Fruit fly (Drosophila melanogaster) whole organism, embryonic: ENCODE measurements around the gene CG13616.

Experiments used
- Abd-B ChIP-seq: fragments of 200-800 bp; sonication (Bioruptor generic); optimal IDR thresholded peaks from 2 replicates; lab custom pipeline; 2018; ENCODE audit warnings: missing biosample characterization, mild to moderate bottlenecking, missing genetic modification characterization, moderate library complexity
- Awh ChIP-seq: fragments of 200-800 bp; sonication (Bioruptor generic); IDR thresholded peaks from 2 replicates; pipeline ENCODE4, ENCODE4 v1.3.6; 2022; ENCODE audit warnings: missing biosample characterization, missing genetic modification characterization
- CG12744 ChIP-seq: fragments of 200-800 bp; sonication (Bioruptor generic); optimal IDR thresholded peaks from 2 replicates; lab custom pipeline; 2016; ENCODE audit warnings: missing biosample characterization, missing genetic modification characterization
- CG13123 ChIP-seq: fragments of 200-800 bp; sonication (Bioruptor generic); optimal IDR thresholded peaks from 2 replicates; lab custom pipeline; 2016; ENCODE audit warnings: missing biosample characterization, missing genetic modification characterization
- CG15514 ChIP-seq: fragments of 200-800 bp; sonication (Bioruptor generic); optimal IDR thresholded peaks from 3 replicates; lab custom pipeline; 2017; ENCODE audit warnings: missing biosample characterization, missing genetic modification characterization, mild to moderate bottlenecking, moderate library complexity, missing genetic modification reagents
- CG1647 ChIP-seq: fragments of 200-800 bp; sonication (Bioruptor generic); optimal IDR thresholded peaks from 3 replicates; lab custom pipeline; 2016; ENCODE audit warnings: missing biosample characterization, missing genetic modification characterization
- CG30431 ChIP-seq: fragments of 200-800 bp; sonication (Bioruptor generic); optimal IDR thresholded peaks from 2 replicates; lab custom pipeline; 2017; ENCODE audit warnings: missing biosample characterization, missing genetic modification characterization
- CG32767 ChIP-seq: fragments of 200-800 bp; sonication (Bioruptor generic); IDR thresholded peaks from 2 replicates; pipeline ENCODE4 v1.3.6; 2022; ENCODE audit warnings: missing biosample characterization, missing genetic modification characterization
- CG34224 ChIP-seq: fragments of 200-800 bp; sonication (Bioruptor generic); IDR thresholded peaks from 3 replicates; pipeline ENCODE4 v1.3.6; 2022; ENCODE audit warnings: missing biosample characterization, missing genetic modification characterization; ENCODE audit not compliant: partially characterized antibody
- CG3838 ChIP-seq: fragments of 200-800 bp; sonication (Bioruptor generic); optimal IDR thresholded peaks from 3 replicates; lab custom pipeline; 2016; ENCODE audit warnings: missing biosample characterization, missing genetic modification characterization
- CG3847 ChIP-seq: fragments of 200-800 bp; sonication (Bioruptor generic); IDR thresholded peaks from 2 replicates; pipeline ENCODE4 v1.3.6; 2022; ENCODE audit warnings: missing biosample characterization, missing genetic modification characterization
- CG43689 ChIP-seq: fragments of 200-800 bp; sonication (Bioruptor generic); IDR thresholded peaks from 2 replicates; pipeline ENCODE4 v1.3.6; 2022; ENCODE audit warnings: missing biosample characterization, missing genetic modification characterization
- CG7745 ChIP-seq: fragments of 200-800 bp; sonication (Bioruptor generic); optimal IDR thresholded peaks from 2 replicates; lab custom pipeline; 2018; ENCODE audit warnings: missing biosample characterization, mild to moderate bottlenecking, missing genetic modification characterization, moderate library complexity
- CG8290 ChIP-seq, 3 experiments: fragments of 200-800 bp; sonication (Bioruptor generic); optimal IDR thresholded peaks; 2 replicates each; lab custom pipeline; 2016 to 2019; ENCODE audit warnings: missing biosample characterization in 3 of 3, missing genetic modification characterization in 3 of 3, mild to moderate bottlenecking in 2 of 3, moderate library complexity in 1 of 3
- CG9609 ChIP-seq: fragments of 200-800 bp; sonication (Bioruptor generic); optimal IDR thresholded peaks from 3 replicates; lab custom pipeline; 2016; ENCODE audit warnings: missing biosample characterization, missing genetic modification characterization
- CG9876 ChIP-seq: fragments of 200-800 bp; sonication (Bioruptor generic); optimal IDR thresholded peaks from 2 replicates; lab custom pipeline; 2016; ENCODE audit warnings: missing biosample characterization, missing genetic modification characterization
- CoRest ChIP-seq: fragments of 200-800 bp; sonication (Bioruptor generic); optimal IDR thresholded peaks from 3 replicates; lab custom pipeline; 2018; ENCODE audit warnings: missing biosample characterization, mild to moderate bottlenecking, missing genetic modification characterization, moderate library complexity
- Elba2 ChIP-seq: fragments of 200-800 bp; sonication (Bioruptor generic); optimal IDR thresholded peaks from 3 replicates; lab custom pipeline; 2016; ENCODE audit warnings: missing biosample characterization, missing genetic modification characterization
- HmgD ChIP-seq: fragments of 200-800 bp; sonication (Bioruptor generic); optimal IDR thresholded peaks from 3 replicates; lab custom pipeline; 2016; ENCODE audit warnings: missing biosample characterization, missing genetic modification characterization
- Lpt ChIP-seq: fragments of >200 bp; optimal IDR thresholded peaks from 2 replicates; lab custom pipeline; 2018; ENCODE audit warnings: missing biosample characterization, missing genetic modification characterization
- Med ChIP-seq: fragments of 200-800 bp; sonication (Bioruptor generic); peaks from one replicate; lab custom pipeline; 2016; ENCODE audit warnings: missing biosample characterization, missing genetic modification characterization, mild to moderate bottlenecking, inconsistent platforms, moderate library complexity
- Neu2 ChIP-seq: fragments of 200-800 bp; sonication (Bioruptor generic); optimal IDR thresholded peaks from 3 replicates; lab custom pipeline; 2016; ENCODE audit warnings: missing biosample characterization, missing genetic modification characterization, borderline replicate concordance
- NfI ChIP-seq: fragments of 200-800 bp; sonication (Bioruptor generic); optimal IDR thresholded peaks from 3 replicates; lab custom pipeline; 2018; ENCODE audit warnings: missing biosample characterization, mild to moderate bottlenecking, missing genetic modification characterization, moderate library complexity
- Sin3A ChIP-seq: fragments of >200 bp; optimal IDR thresholded peaks from 2 replicates; lab custom pipeline; 2018
- Sox100B ChIP-seq: fragments of 200-800 bp; sonication (Bioruptor generic); optimal IDR thresholded peaks from 3 replicates; lab custom pipeline; 2018; ENCODE audit warnings: missing biosample characterization, mild to moderate bottlenecking, missing genetic modification characterization
- Usf ChIP-seq: fragments of 200-800 bp; sonication (Bioruptor generic); optimal IDR thresholded peaks from 2 replicates; lab custom pipeline; 2017; ENCODE audit warnings: missing genotype, missing biosample characterization, missing genetic modification characterization
- ato ChIP-seq: fragments of 200-800 bp; sonication (Bioruptor generic); IDR thresholded peaks from 2 replicates; pipeline ENCODE4 v1.3.6; 2022; ENCODE audit warnings: missing biosample characterization, missing genetic modification characterization; ENCODE audit not compliant: partially characterized antibody
- bbx ChIP-seq: fragments of 200-800 bp; sonication (Bioruptor generic); IDR thresholded peaks from 2 replicates; pipeline ENCODE4 v1.3.6; 2022; ENCODE audit warnings: missing biosample characterization, missing genetic modification characterization; ENCODE audit not compliant: partially characterized antibody
- crp ChIP-seq, 2 experiments: fragments of 200-800 bp; sonication (Bioruptor generic); optimal IDR thresholded peaks; 2 replicates in 1 of 2; 3 replicates in 1 of 2; lab custom pipeline; 2017; ENCODE audit warnings: missing biosample characterization in 2 of 2, missing genetic modification characterization in 2 of 2, mild to moderate bottlenecking in 1 of 2, moderate library complexity in 1 of 2
- dmrt99B ChIP-seq: fragments of 200-800 bp; sonication (Bioruptor generic); optimal IDR thresholded peaks from 2 replicates; lab custom pipeline; 2018; ENCODE audit warnings: missing biosample characterization, mild to moderate bottlenecking, missing genetic modification characterization, moderate library complexity
- dpn ChIP-seq, 2 experiments: fragments of 200-800 bp; sonication (Bioruptor generic); optimal IDR thresholded peaks; 3 replicates each; lab custom pipeline; 2016; ENCODE audit warnings: missing biosample characterization in 2 of 2, missing genetic modification characterization in 2 of 2
- exex ChIP-seq: fragments of 200-800 bp; sonication (Bioruptor generic); optimal IDR thresholded peaks from 4 replicates; lab custom pipeline; 2018; ENCODE audit warnings: missing biosample characterization, mild to moderate bottlenecking, missing genetic modification characterization, moderate library complexity
- gfzf ChIP-seq: fragments of 200-800 bp; sonication (Bioruptor generic); optimal IDR thresholded peaks from 2 replicates; lab custom pipeline; 2016; ENCODE audit warnings: missing biosample characterization, mild to moderate bottlenecking, missing genetic modification characterization, moderate library complexity
- gsb ChIP-seq: fragments of 200-800 bp; sonication (Bioruptor generic); IDR thresholded peaks from 2 replicates; pipeline ENCODE4 v1.3.6; 2022; ENCODE audit warnings: missing biosample characterization, missing genetic modification characterization
- pho ChIP-seq: fragments of 200-800 bp; sonication (Bioruptor generic); optimal IDR thresholded peaks from 2 replicates; lab custom pipeline; 2016; ENCODE audit warnings: missing biosample characterization, missing genetic modification characterization
- scrt ChIP-seq: fragments of 200-800 bp; sonication (Bioruptor generic); optimal IDR thresholded peaks from 2 replicates; lab custom pipeline; 2018; ENCODE audit warnings: missing biosample characterization, mild to moderate bottlenecking, missing genetic modification characterization, moderate library complexity
- sim ChIP-seq: fragments of 200-800 bp; sonication (Bioruptor generic); IDR thresholded peaks from 2 replicates; pipeline ENCODE4 v1.3.6; 2022; ENCODE audit warnings: missing biosample characterization, missing genetic modification characterization
- tx ChIP-seq: fragments of 200-800 bp; sonication (Bioruptor generic); optimal IDR thresholded peaks from 2 replicates; lab custom pipeline; 2016; ENCODE audit warnings: missing biosample characterization, missing genetic modification characterization
- unc-4 ChIP-seq: fragments of 200-800 bp; sonication (Bioruptor generic); IDR thresholded peaks from 2 replicates; pipeline ENCODE4 v1.3.6; 2022; ENCODE audit warnings: missing biosample characterization, missing genetic modification characterization; ENCODE audit not compliant: partially characterized antibody
- zen ChIP-seq: fragments of 200-800 bp; sonication (Bioruptor generic); optimal IDR thresholded peaks from 3 replicates; lab custom pipeline; 2018; ENCODE audit warnings: missing biosample characterization, mild to moderate bottlenecking, missing genetic modification characterization, moderate library complexity

The CG13616 gene

dm6 chr3R:24359957-24360356 is 32.7 kb upstream of the CG13616 start, which contains the start of gene CG18528 (continued):
- TF ChIP-seq CG9609 (no peak), pho (GFP tag; lab: Kevin White, UChicago) (peak; percentile 6), HmgD (peak; percentile 50), CG32767 (GFP tag; lab: Robert Waterston, UW) (no peak), dmrt99B (tag; lab: Kevin White, UChicago) (no peak), Sin3A (lab: Kevin White, UChicago) (peak; percentile 29), gfzf (GFP tag; lab: Kevin White, UChicago) (peak; percentile 96), crp (GFP tag; optimal IDR thresholded peaks at IDR 0.05; lab: Kevin White, UChicago) (no peak), bbx (GFP tag; lab: Robert Waterston, UW) (0 out of 2 replicates have a peak, but pooled peaks have one; percentile 39), gsb (GFP tag; lab: Robert Waterston, UW) (no peak)
- TF ChIP-seq, all 482 proteins: peak for 57

- no peak for TF ChIP-seq CG8290 (GFP tag; optimal IDR thresholded peaks at IDR 0.05; lab: Kevin White, UChicago)
- no peak for TF ChIP-seq CG8290 (tag; optimal IDR thresholded peaks at IDR 0.05; lab: Kevin White, UChicago)
- no peak for TF ChIP-seq CG30431 (GFP tag; lab: Kevin White, UChicago)
- no peak for TF ChIP-seq Sox100B (GFP tag; lab: Kevin White, UChicago)
- TF ChIP-seq CG12744: no peak
- TF ChIP-seq dpn (GFP tag; optimal IDR thresholded peaks at IDR 0.05; lab: Kevin White, UChicago): no peak
- no peak for TF ChIP-seq Awh (GFP tag; lab: Robert Waterston, UW)
- no peak for TF ChIP-seq tx (GFP tag; lab: Kevin White, UChicago)
- TF ChIP-seq CG3838 (GFP tag; lab: Kevin White, UChicago): no peak
- no peak for TF ChIP-seq Med (GFP tag; lab: Kevin White, UChicago)
- TF ChIP-seq CG15514 (GFP tag; lab: Kevin White, UChicago): no peak
- no peak for TF ChIP-seq CG43689 (GFP tag; lab: Robert Waterston, UW)
- no peak for TF ChIP-seq zen (tag; lab: Kevin White, UChicago)
- no peak for TF ChIP-seq exex (tag; lab: Kevin White, UChicago)
- no peak for TF ChIP-seq CG9876
- no peak for TF ChIP-seq CG3847 (GFP tag; lab: Robert Waterston, UW)
- no peak for TF ChIP-seq scrt
- TF ChIP-seq CG13123 (GFP tag; lab: Kevin White, UChicago): no peak
- no peak for TF ChIP-seq Abd-B (GFP tag; lab: Kevin White, UChicago)
These were observed 31.1 kb upstream of the CG13616 start, which contains the start of the genes CG5762 and CG33339 for dm6 chr3R:24361583-24361982. Gene CG5762 (minus strand): TSS chr3R:24361683. Gene CG33339 (plus strand): TSS chr3R:24361847.

- TF ChIP-seq NfI (GFP tag; lab: Kevin White, UChicago) (no peak), CoRest (no peak), CG34224 (GFP tag; lab: Robert Waterston, UW) (no peak), ato (GFP tag; lab: Robert Waterston, UW) (no peak), CG1647 (GFP tag; lab: Kevin White, UChicago) (no peak), Usf (GFP tag; lab: Kevin White, UChicago) (no peak), unc-4 (GFP tag; lab: Robert Waterston, UW) (no peak), sim (no peak), Lpt (no peak), CG7745 (tag; lab: Kevin White, UChicago) (no peak), Neu2 (GFP tag; lab: Kevin White, UChicago) (no peak), Elba2 (GFP tag; lab: Kevin White, UChicago) (no peak)
- TF ChIP-seq, all 482 proteins: peak for 0
These were observed 29.9 kb upstream of the CG13616 start, which contains the start of gene CG33340 for dm6 chr3R:24362838-24363237. Gene CG33340 (plus strand): TSS chr3R:24363138.
